Worm (Caenorhabditis elegans) whole organism, mixed stage, embryonic: Measurements from ENCODE around the gene C37H5.14.

Experiments used
- M03D4.4 ChIP-seq: sonication (generic microtip); optimal IDR thresholded peaks from 2 replicates; lab custom pipeline; 2017; ENCODE audit warnings: mild to moderate bottlenecking, missing genetic modification characterization, missing compliant biosample characterization
- bed-3 ChIP-seq: fragments of 200-800 bp; sonication (Bioruptor generic); optimal IDR thresholded peaks from 3 replicates; lab custom pipeline; 2018; ENCODE audit warnings: mild to moderate bottlenecking, missing genetic modification characterization, moderate library complexity, missing compliant biosample characterization
- blmp-1 ChIP-seq: fragments of 150-350 bp; optimal IDR thresholded peaks from 2 replicates; lab custom pipeline; 2014; ENCODE audit warnings: missing biosample characterization, missing genetic modification characterization
- ceh-39 ChIP-seq: fragments of 150-350 bp; optimal IDR thresholded peaks from 2 replicates; lab custom pipeline; 2014; ENCODE audit warnings: missing biosample characterization, missing genetic modification characterization
- ceh-43 ChIP-seq: fragments of 200-800 bp; sonication (Bioruptor generic); optimal IDR thresholded peaks from 2 replicates; lab custom pipeline; 2018; ENCODE audit warnings: mild to moderate bottlenecking, missing genetic modification characterization, moderate library complexity, missing compliant biosample characterization
- ceh-83 ChIP-seq: fragments of 200-800 bp; sonication (Bioruptor generic); optimal IDR thresholded peaks from 2 replicates; lab custom pipeline; 2018; ENCODE audit warnings: mild to moderate bottlenecking, missing genetic modification characterization, missing compliant biosample characterization
- ces-1 ChIP-seq: fragments of 150-350 bp; optimal IDR thresholded peaks from 2 replicates; lab custom pipeline; 2014; ENCODE audit warnings: missing biosample characterization, missing genetic modification reagents, missing genetic modification characterization
- cnd-1 ChIP-seq: fragments of 200-800 bp; sonication (Bioruptor generic); optimal IDR thresholded peaks from 2 replicates; lab custom pipeline; 2018; ENCODE audit warnings: mild to moderate bottlenecking, missing genetic modification characterization, missing compliant biosample characterization
- drap-1 ChIP-seq: fragments of 200-800 bp; sonication (Bioruptor generic); optimal IDR thresholded peaks from 3 replicates; lab custom pipeline; 2018; ENCODE audit warnings: mild to moderate bottlenecking, missing genetic modification characterization, missing compliant biosample characterization
- elt-1 ChIP-seq: sonication (generic microtip); optimal IDR thresholded peaks from 2 replicates; lab custom pipeline; 2017; ENCODE audit warnings: missing genetic modification characterization, mild to moderate bottlenecking, missing compliant biosample characterization, antibody characterized with exemption, moderate library complexity, borderline replicate concordance; ENCODE audit not compliant: insufficient read depth
- elt-3 ChIP-seq: fragments of 150-350 bp; optimal IDR thresholded peaks from 2 replicates; lab custom pipeline; 2014; ENCODE audit warnings: missing biosample characterization, missing genetic modification characterization
- flh-1 ChIP-seq: fragments of 200-800 bp; sonication (Bioruptor generic); optimal IDR thresholded peaks from 2 replicates; lab custom pipeline; 2018; ENCODE audit warnings: mild to moderate bottlenecking, missing genetic modification characterization, moderate library complexity, missing compliant biosample characterization
- ham-2 ChIP-seq: fragments of 200-800 bp; sonication (Bioruptor generic); optimal IDR thresholded peaks from 2 replicates; lab custom pipeline; 2018; ENCODE audit warnings: mild to moderate bottlenecking, missing genetic modification characterization, missing compliant biosample characterization
- hlh-1 ChIP-seq: fragments of 150-350 bp; optimal IDR thresholded peaks from 2 replicates; lab custom pipeline; 2014; ENCODE audit warnings: missing biosample characterization, missing genetic modification reagents, missing genetic modification characterization
- lin-13 ChIP-seq: fragments of 150-350 bp; optimal IDR thresholded peaks from 2 replicates; lab custom pipeline; 2014; ENCODE audit warnings: missing biosample characterization, missing genetic modification characterization
- lin-32 ChIP-seq: fragments of 200-800 bp; sonication (Bioruptor generic); optimal IDR thresholded peaks from 2 replicates; lab custom pipeline; 2018; ENCODE audit warnings: mild to moderate bottlenecking, missing genetic modification characterization, missing compliant biosample characterization
- lsy-2 ChIP-seq: fragments of 150-350 bp; optimal IDR thresholded peaks from 2 replicates; lab custom pipeline; 2014; ENCODE audit warnings: missing biosample characterization, missing genetic modification characterization
- mab-5 ChIP-seq: fragments of 150-350 bp; optimal IDR thresholded peaks from 2 replicates; lab custom pipeline; 2014; ENCODE audit warnings: missing biosample characterization, missing genetic modification characterization
- mep-1 ChIP-seq: fragments of 150-350 bp; optimal IDR thresholded peaks from 2 replicates; lab custom pipeline; 2017; ENCODE audit warnings: missing biosample characterization, missing genetic modification reagents, missing genetic modification characterization, inconsistent platforms
- mls-2 ChIP-seq: sonication (generic microtip); optimal IDR thresholded peaks from 2 replicates; lab custom pipeline; 2016; ENCODE audit warnings: mild to moderate bottlenecking, missing genetic modification characterization, moderate library complexity, missing compliant biosample characterization
- nhr-12 ChIP-seq: fragments of 150-350 bp; optimal IDR thresholded peaks from 2 replicates; lab custom pipeline; 2014; ENCODE audit warnings: missing biosample characterization, missing genetic modification characterization
- nhr-2 ChIP-seq: fragments of 150-350 bp; optimal IDR thresholded peaks from 2 replicates; lab custom pipeline; 2014; ENCODE audit warnings: missing biosample characterization, missing genetic modification characterization
- nhr-237 ChIP-seq: fragments of 150-350 bp; optimal IDR thresholded peaks from 2 replicates; lab custom pipeline; 2014; ENCODE audit warnings: missing biosample characterization, missing genetic modification characterization
- nhr-28 ChIP-seq: fragments of 150-350 bp; optimal IDR thresholded peaks from 2 replicates; lab custom pipeline; 2014; ENCODE audit warnings: missing biosample characterization, missing genetic modification characterization
- nhr-76 ChIP-seq: sonication (generic microtip); optimal IDR thresholded peaks from 2 replicates; lab custom pipeline; 2017; ENCODE audit warnings: missing biosample characterization, missing genetic modification characterization
- pha-4 ChIP-seq: fragments of 150-350 bp; optimal IDR thresholded peaks from 2 replicates; lab custom pipeline; 2018; ENCODE audit warnings: missing biosample characterization, missing genetic modification reagents, missing genetic modification characterization
- snpc-4 ChIP-seq: fragments of 150-350 bp; optimal IDR thresholded peaks from 2 replicates; lab custom pipeline; 2014; ENCODE audit warnings: missing biosample characterization, missing genetic modification characterization
- sptf-1 ChIP-seq: sonication (generic microtip); optimal IDR thresholded peaks from 2 replicates; lab custom pipeline; 2017; ENCODE audit warnings: mild to moderate bottlenecking, missing genetic modification characterization, moderate library complexity, missing compliant biosample characterization
- tbx-8 ChIP-seq: fragments of 200-800 bp; sonication (Bioruptor generic); optimal IDR thresholded peaks from 2 replicates; lab custom pipeline; 2018; ENCODE audit warnings: mild to moderate bottlenecking, missing genetic modification characterization, moderate library complexity, missing compliant biosample characterization
- unc-120 ChIP-seq: sonication (generic microtip); optimal IDR thresholded peaks from 2 replicates; lab custom pipeline; 2017; ENCODE audit warnings: missing genetic modification characterization, missing compliant biosample characterization; ENCODE audit not compliant: poor library complexity, severe bottlenecking
- unc-39 ChIP-seq: fragments of 150-350 bp; optimal IDR thresholded peaks from 2 replicates; lab custom pipeline; 2014; ENCODE audit warnings: missing biosample characterization, missing genetic modification characterization
- unc-62 ChIP-seq: fragments of 150-350 bp; optimal IDR thresholded peaks from 2 replicates; lab custom pipeline; 2014; ENCODE audit warnings: missing biosample characterization, missing genetic modification reagents, missing genetic modification characterization
- zip-8 ChIP-seq: fragments of 150-350 bp; optimal IDR thresholded peaks from 2 replicates; lab custom pipeline; 2014; ENCODE audit warnings: missing biosample characterization, missing genetic modification characterization
- ztf-11 ChIP-seq: fragments of 150-350 bp; optimal IDR thresholded peaks from 2 replicates; lab custom pipeline; 2014; ENCODE audit warnings: missing biosample characterization, missing genetic modification characterization

The C37H5.14 gene

ce11 chrV:4823683-4824391 lies 10.3 kb downstream of the C37H5.14 start:
- TF ChIP-seq drap-1 (GFP tag; lab: Kevin White, UChicago) (no peak), sptf-1 (tag; lab: Kevin White, UChicago) (no peak), unc-62 (no peak)

- TF ChIP-seq flh-1 (GFP tag; lab: Kevin White, UChicago), result no peak
- no peak for TF ChIP-seq nhr-237 (tag; lab: Kevin White, UChicago)
- no peak for TF ChIP-seq pha-4
- TF ChIP-seq unc-39 (tag; lab: Kevin White, UChicago), result no peak
- no peak for TF ChIP-seq bed-3 (GFP tag; lab: Kevin White, UChicago)
- TF ChIP-seq unc-120 (tag; lab: Kevin White, UChicago), result no peak
- no peak for TF ChIP-seq hlh-1 (tag; lab: Kevin White, UChicago)
- TF ChIP-seq ceh-39 (tag; lab: Kevin White, UChicago), result no peak
- no peak for TF ChIP-seq nhr-12 (tag; lab: Kevin White, UChicago)
- TF ChIP-seq snpc-4 (tag; lab: Kevin White, UChicago), result no peak
- no peak for TF ChIP-seq blmp-1
- no peak for TF ChIP-seq lsy-2 (tag; lab: Kevin White, UChicago)
These were observed 10.9 kb downstream of the C37H5.14 start, which contains the start of gene adss-1 for ce11 chrV:4823323-4823682. Gene adss-1, minus strand, starts transcription at chrV:4823423.

DNA sequence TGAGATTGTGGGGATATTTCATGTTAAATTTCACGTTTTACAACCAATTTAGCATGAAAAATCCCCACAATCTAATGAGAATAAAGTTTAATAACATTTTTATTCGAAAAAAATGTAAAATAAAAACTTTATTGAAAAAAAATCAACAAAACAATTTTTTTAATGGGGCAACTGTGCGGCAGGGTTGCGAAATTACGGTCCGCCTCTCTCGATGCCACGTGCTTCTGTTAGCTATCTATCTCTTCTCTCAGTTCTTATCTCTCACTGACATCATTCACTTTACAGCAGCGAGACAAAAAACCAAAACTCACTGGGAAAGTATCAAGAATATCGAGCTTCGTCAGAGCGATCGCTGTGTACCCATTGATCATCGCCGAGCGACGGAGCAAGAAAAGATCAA lies 13.6 kb downstream of the C37H5.14 start:
- TF ChIP-seq lin-13 (tag; lab: Kevin White, UChicago) (no peak), snpc-4 (tag; lab: Kevin White, UChicago) (no peak), ceh-43 (GFP tag; lab: Kevin White, UChicago) (no peak), zip-8 (no peak), elt-3 (tag; lab: Kevin White, UChicago) (no peak), lsy-2 (tag; lab: Kevin White, UChicago) (no peak), unc-39 (tag; lab: Kevin White, UChicago) (no peak), pha-4 (no peak), drap-1 (GFP tag; lab: Kevin White, UChicago) (no peak), M03D4.4 (tag; lab: Kevin White, UChicago) (no peak), elt-1 (tag; lab: Kevin White, UChicago) (no peak), mep-1 (no peak), nhr-12 (tag; lab: Kevin White, UChicago) (no peak), nhr-28 (no peak), mls-2 (tag; lab: Kevin White, UChicago) (no peak), blmp-1 (no peak)

DNA sequence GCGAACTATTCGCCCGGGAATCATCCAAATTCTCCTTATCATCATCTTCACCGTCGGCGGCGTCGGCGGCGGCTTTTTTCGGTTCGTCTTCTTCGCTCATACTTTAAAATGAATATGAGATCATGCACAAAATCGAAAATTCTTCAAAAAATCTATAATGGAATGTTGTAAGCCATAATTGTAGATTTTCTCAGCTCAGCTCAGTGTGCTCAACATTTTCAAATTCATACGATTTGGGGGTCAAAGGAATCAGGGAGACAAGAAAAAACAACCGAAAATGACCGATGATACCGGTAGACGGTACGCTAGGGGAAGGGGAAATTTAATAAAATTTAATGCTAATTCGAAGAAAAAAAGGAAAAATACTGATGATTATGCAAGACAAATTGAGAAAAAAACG lies 15.6 kb downstream of the C37H5.14 start, which contains the start of gene ccep-97:
TSS of gene ccep-97 (minus strand) at position 101 of the 400 bp plus-strand sequence.
- TF ChIP-seq hlh-1 (tag; lab: Kevin White, UChicago) (no peak), tbx-8 (no peak), lsy-2 (tag; lab: Kevin White, UChicago) (no peak), unc-120 (tag; lab: Kevin White, UChicago) (no peak), bed-3 (GFP tag; lab: Kevin White, UChicago) (no peak), lin-13 (tag; lab: Kevin White, UChicago) (no peak), drap-1 (GFP tag; lab: Kevin White, UChicago) (no peak), nhr-237 (tag; lab: Kevin White, UChicago) (no peak), ces-1 (GFP tag; lab: Kevin White, UChicago) (no peak), mep-1 (no peak), lin-32 (GFP tag; lab: Kevin White, UChicago) (no peak), elt-1 (tag; lab: Kevin White, UChicago) (no peak), ceh-43 (GFP tag; lab: Kevin White, UChicago) (no peak), unc-39 (tag; lab: Kevin White, UChicago) (no peak), mab-5 (tag; lab: Kevin White, UChicago) (no peak), ceh-83 (no peak), elt-3 (tag; lab: Kevin White, UChicago) (no peak)
- TF ChIP-seq, all 35 proteins: peak for 0

DNA sequence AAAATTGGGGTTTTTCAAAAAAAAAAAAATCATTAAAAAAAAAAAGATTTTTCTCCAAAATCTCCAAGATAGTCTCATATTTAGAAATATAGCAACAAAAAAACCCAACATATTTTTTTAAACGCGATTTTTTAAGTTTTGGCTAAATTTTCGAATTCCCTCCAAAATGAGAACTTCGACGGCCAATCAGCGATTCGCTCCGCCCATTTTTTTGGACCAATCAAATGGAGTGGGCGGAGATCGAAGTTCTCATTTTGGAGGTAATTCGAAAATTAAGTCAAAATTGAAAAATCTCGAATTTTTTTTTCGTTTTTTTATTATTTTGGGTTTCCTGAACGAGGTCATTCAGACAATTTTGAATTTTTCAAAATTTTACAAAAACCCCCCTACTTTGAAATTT lies 20.4 kb downstream of the C37H5.14 start:
- TF ChIP-seq ceh-83 (no peak), nhr-2 (no peak), flh-1 (GFP tag; lab: Kevin White, UChicago) (no peak), ces-1 (GFP tag; lab: Kevin White, UChicago) (no peak), ztf-11 (no peak), nhr-12 (tag; lab: Kevin White, UChicago) (no peak), mep-1 (no peak), cnd-1 (tag; lab: Kevin White, UChicago) (no peak), pha-4 (no peak), elt-1 (tag; lab: Kevin White, UChicago) (no peak), unc-39 (tag; lab: Kevin White, UChicago) (no peak), sptf-1 (tag; lab: Kevin White, UChicago) (no peak), ceh-39 (tag; lab: Kevin White, UChicago) (no peak), drap-1 (GFP tag; lab: Kevin White, UChicago) (no peak), ham-2 (GFP tag; lab: Kevin White, UChicago) (no peak), hlh-1 (tag; lab: Kevin White, UChicago) (no peak), nhr-76 (no peak), unc-62 (no peak)
